Worm (Caenorhabditis elegans): ENCODE data around the gene T05A7.12.
A peak's percentile ranks its signal among the peaks of the same experiment; 100 is the strongest.

Gene T05A7.12

ce11 chrII:4673242-4673641, 10.2 kb upstream of the T05A7.12 start:
- TF ChIP-seq set-16 (GFP tag; IDR thresholded peaks at IDR 0.05): peak; percentile 72
- no peak for TF ChIP-seq nhr-28 (tag; optimal IDR thresholded peaks at IDR 0.05)
- 0 out of 2 replicates have a peak, but pooled peaks have one; percentile 2 for TF ChIP-seq mxl-2 (GFP tag; conservative IDR thresholded peaks at IDR 0.05)

- TF ChIP-seq dpl-1 (GFP tag; optimal IDR thresholded peaks at IDR 0.05): peak; percentile 40
- TF ChIP-seq lir-3 (tag; optimal IDR thresholded peaks at IDR 0.05): no peak
- TF ChIP-seq nhr-76 (tag; optimal IDR thresholded peaks at IDR 0.05): no peak
- no peak for TF ChIP-seq zip-2 (tag; optimal IDR thresholded peaks at IDR 0.05)
- no peak for TF ChIP-seq Y5F2A.4 (GFP tag; optimal IDR thresholded peaks at IDR 0.05)
- TF ChIP-seq aly-2 (tag; optimal IDR thresholded peaks at IDR 0.05): no peak
- no peak for TF ChIP-seq php-3 (GFP tag; IDR thresholded peaks at IDR 0.05)
- no peak for TF ChIP-seq lin-29 (GFP tag; IDR thresholded peaks at IDR 0.05)
- no peak for TF ChIP-seq arid-1 (GFP tag; conservative IDR thresholded peaks at IDR 0.05)
- no peak for TF ChIP-seq ztf-11 (tag; optimal IDR thresholded peaks at IDR 0.05)
- TF ChIP-seq daf-8 (GFP tag; IDR thresholded peaks at IDR 0.05): no peak
- TF ChIP-seq fkh-10 (GFP tag; optimal IDR thresholded peaks at IDR 0.05): peak; percentile 2
- TF ChIP-seq jun-1 (tag; optimal IDR thresholded peaks at IDR 0.05): no peak
- no peak for TF ChIP-seq F49E8.2 (tag; optimal IDR thresholded peaks at IDR 0.05; ENCODE audit: borderline replicate concordance)
- no peak for TF ChIP-seq ceh-62 (tag; optimal IDR thresholded peaks at IDR 0.05)
- TF ChIP-seq unc-130 (GFP tag; optimal IDR thresholded peaks at IDR 0.05): no peak
- TF ChIP-seq vab-7 (GFP tag; IDR thresholded peaks at IDR 0.05): 0 out of 2 replicates have a peak, but pooled peaks have one; percentile 14
- no peak for TF ChIP-seq tra-1 (GFP tag; IDR thresholded peaks at IDR 0.05)
- no peak for TF ChIP-seq nhr-102 (tag; optimal IDR thresholded peaks at IDR 0.05)
- no peak for TF ChIP-seq gei-8 (GFP tag; optimal IDR thresholded peaks at IDR 0.05)
- TF ChIP-seq Y75B8A.6 (GFP tag; IDR thresholded peaks at IDR 0.05): no peak
- peak; percentile 50 for TF ChIP-seq nhr-28 (tag; optimal IDR thresholded peaks at IDR 0.05)
- TF ChIP-seq dmd-8 (GFP tag; IDR thresholded peaks at IDR 0.05): no peak
- no peak for TF ChIP-seq aha-1 (tag)
- no peak for TF ChIP-seq zfp-2 (tag; optimal IDR thresholded peaks at IDR 0.05)
- TF ChIP-seq mdl-1 (tag; optimal IDR thresholded peaks at IDR 0.05): peak; percentile 55 to 92
- TF ChIP-seq daf-19 (GFP tag; conservative IDR thresholded peaks at IDR 0.05): no peak
- TF ChIP-seq R02D3.7 (tag; optimal IDR thresholded peaks at IDR 0.05): no peak
- TF ChIP-seq rbr-2 (tag; optimal IDR thresholded peaks at IDR 0.05): peak; percentile 51
- no peak for TF ChIP-seq set-16 (GFP tag; IDR thresholded peaks at IDR 0.05)
- no peak for TF ChIP-seq T20F7.1 (GFP tag; optimal IDR thresholded peaks at IDR 0.05)
- TF ChIP-seq nhr-25 (tag; optimal IDR thresholded peaks at IDR 0.05; ENCODE audit: borderline replicate concordance, insufficient read depth): peak; percentile 61
- no peak for TF ChIP-seq saeg-2 (GFP tag; IDR thresholded peaks at IDR 0.05)
- TF ChIP-seq T26A8.4 (GFP tag; IDR thresholded peaks at IDR 0.05): no peak
- no peak for TF ChIP-seq mxl-2 (GFP tag; conservative IDR thresholded peaks at IDR 0.05)
- TF ChIP-seq nhr-6 (tag; optimal IDR thresholded peaks at IDR 0.05): no peak
- no peak for TF ChIP-seq F44E2.7 (GFP tag; IDR thresholded peaks at IDR 0.05)
- no peak for TF ChIP-seq madf-9 (GFP tag; conservative IDR thresholded peaks at IDR 0.05)
- no peak for TF ChIP-seq fos-1 (tag; optimal IDR thresholded peaks at IDR 0.05)
- TF ChIP-seq egl-43 (GFP tag; IDR thresholded peaks at IDR 0.05): no peak
- TF ChIP-seq zip-11 (GFP tag; IDR thresholded peaks at IDR 0.05): no peak
- no peak for TF ChIP-seq dve-1 (tag; optimal IDR thresholded peaks at IDR 0.05; ENCODE audit: insufficient read depth)
- no peak for TF ChIP-seq lin-1 (GFP tag; IDR thresholded peaks at IDR 0.05)
- TF ChIP-seq ceh-20 (GFP tag; IDR thresholded peaks at IDR 0.05): no peak
- TF ChIP-seq nhr-10 (tag; optimal IDR thresholded peaks at IDR 0.05): no peak
- no peak for TF ChIP-seq F37D6.2 (tag; optimal IDR thresholded peaks at IDR 0.05)
- TF ChIP-seq attf-4 (tag; optimal IDR thresholded peaks at IDR 0.05): no peak
- TF ChIP-seq snpc-4 (tag; optimal IDR thresholded peaks at IDR 0.05): no peak
- no peak for TF ChIP-seq ZK337.2 (GFP tag; IDR thresholded peaks at IDR 0.05)
- peak; percentile 66 for TF ChIP-seq hlh-11 (tag; optimal IDR thresholded peaks at IDR 0.05)
Measured at ce11 chrII:4672584-4673110, 9.6 kb upstream of the T05A7.12 start, which contains the start of the genes clec-140 and hmg-11. TSS of gene clec-140 (plus strand) at chrII:4673060. TSS of gene hmg-11 (plus strand) at chrII:4673085.
